Fruit fly (Drosophila melanogaster) whole organism, wandering third instar larva: ENCODE data around the gene CG11381.
A peak's percentile ranks its signal among the peaks of the same experiment; 100 is the strongest.

Experiments used
- Abd-B ChIP-seq: fragments of >200 bp; optimal IDR thresholded peaks from 2 replicates; lab custom pipeline; 2017; ENCODE audit warnings: missing biosample characterization, missing genetic modification characterization
- CG32264 ChIP-seq: fragments of 200-800 bp; sonication (Bioruptor generic); optimal IDR thresholded peaks from 2 replicates; lab custom pipeline; 2016; ENCODE audit warnings: missing biosample characterization, missing genetic modification characterization
- CG9705 ChIP-seq: fragments of 200-800 bp; sonication (Bioruptor generic); optimal IDR thresholded peaks from 2 replicates; lab custom pipeline; 2018; ENCODE audit warnings: missing biosample characterization, mild to moderate bottlenecking, missing genetic modification characterization
- CrebA ChIP-seq: fragments of 200-800 bp; sonication (Bioruptor generic); optimal IDR thresholded peaks from 2 replicates; lab custom pipeline; 2016; ENCODE audit warnings: missing biosample characterization, mild to moderate bottlenecking, missing genetic modification characterization, borderline replicate concordance
- Dfd ChIP-seq: fragments of >200 bp; optimal IDR thresholded peaks from 2 replicates; lab custom pipeline; 2017; ENCODE audit warnings: missing biosample characterization, missing genetic modification characterization
- Dif ChIP-seq: fragments of 200-275, 200-300 bp; sonication (Bioruptor generic); optimal IDR thresholded peaks from 2 replicates; lab custom pipeline; 2018; ENCODE audit warnings: missing biosample characterization, missing genetic modification characterization; ENCODE audit not compliant: partially characterized antibody
- GATAd ChIP-seq: sonication (Bioruptor generic); optimal IDR thresholded peaks from 2 replicates; lab custom pipeline; 2016; ENCODE audit warnings: missing biosample characterization, missing genetic modification characterization
- HLH106 ChIP-seq: fragments of 200-800 bp; optimal IDR thresholded peaks from 3 replicates; lab custom pipeline; 2019; ENCODE audit warnings: missing biosample characterization, mild to moderate bottlenecking, missing genetic modification characterization, moderate library complexity
- Hnf4 ChIP-seq: fragments of 200-800 bp; sonication (Bioruptor generic); optimal IDR thresholded peaks from 2 replicates; lab custom pipeline; 2016; ENCODE audit warnings: missing biosample characterization, mild to moderate bottlenecking, missing genetic modification characterization
- Hr78 ChIP-seq: fragments of >200 bp; optimal IDR thresholded peaks from 2 replicates; lab custom pipeline; 2017; ENCODE audit warnings: missing biosample characterization, missing genetic modification characterization
- Hr83 ChIP-seq: fragments of 200-300 bp; sonication (Bioruptor generic); optimal IDR thresholded peaks from 2 replicates; lab custom pipeline; 2016; ENCODE audit warnings: missing biosample characterization, mild to moderate bottlenecking, missing genetic modification characterization, moderate library complexity; ENCODE audit not compliant: poor library complexity, severe bottlenecking
- Jra ChIP-seq: sonication (Bioruptor generic); optimal IDR thresholded peaks from 2 replicates; lab custom pipeline; 2016; ENCODE audit warnings: missing biosample characterization, missing genetic modification characterization
- Mio ChIP-seq: sonication (Bioruptor generic); optimal IDR thresholded peaks from 2 replicates; lab custom pipeline; 2016; ENCODE audit warnings: missing biosample characterization, missing genetic modification characterization
- Myc ChIP-seq: fragments of >200 bp; optimal IDR thresholded peaks from 2 replicates; lab custom pipeline; 2017
- N ChIP-seq: fragments of >200 bp; optimal IDR thresholded peaks from 2 replicates; lab custom pipeline; 2018; ENCODE audit warnings: missing biosample characterization, missing external identifiers, missing genetic modification characterization
- OdsH ChIP-seq: fragments of 200-800 bp; sonication (Bioruptor generic); optimal IDR thresholded peaks from 2 replicates; lab custom pipeline; 2016; ENCODE audit warnings: missing biosample characterization, mild to moderate bottlenecking, missing genetic modification characterization
- Rel ChIP-seq, 2 experiments: fragments of 200-800 bp; sonication (Bioruptor generic) in 1 of 2; optimal IDR thresholded peaks; 2 replicates in 1 of 2; 3 replicates in 1 of 2; lab custom pipeline; 2016 to 2019; ENCODE audit warnings: mild to moderate bottlenecking in 2 of 2, missing biosample characterization in 2 of 2, missing genetic modification characterization in 2 of 2, moderate library complexity in 1 of 2
- Sp1 ChIP-seq: fragments of 200-800 bp; sonication (Bioruptor generic); optimal IDR thresholded peaks from 3 replicates; lab custom pipeline; 2019; ENCODE audit warnings: missing biosample characterization, mild to moderate bottlenecking, missing genetic modification characterization, moderate library complexity
- br ChIP-seq: fragments of 200-800 bp; sonication (Bioruptor generic); optimal IDR thresholded peaks from 2 replicates; lab custom pipeline; 2016; ENCODE audit warnings: missing biosample characterization, missing genetic modification characterization
- brk ChIP-seq: fragments of 200-800 bp; sonication (Bioruptor generic); optimal IDR thresholded peaks from 2 replicates; lab custom pipeline; 2016; ENCODE audit warnings: missing biosample characterization, mild to moderate bottlenecking, missing genetic modification characterization
- dl ChIP-seq, 2 experiments: fragments of 175-275, 200-275 bp in 1 of 2; fragments of 200-275 bp in 1 of 2; sonication (Bioruptor generic); optimal IDR thresholded peaks; lab custom pipeline; 2018; ENCODE audit warnings: mild to moderate bottlenecking in 2 of 2, missing biosample characterization in 2 of 2, missing genetic modification characterization in 2 of 2, moderate library complexity in 2 of 2; ENCODE audit not compliant: partially characterized antibody in 2 of 2, insufficient read depth in 1 of 2
- dmrt93B ChIP-seq: fragments of 200-800 bp; sonication (Bioruptor generic); optimal IDR thresholded peaks from 2 replicates; lab custom pipeline; 2018; ENCODE audit warnings: missing biosample characterization, mild to moderate bottlenecking, missing genetic modification characterization
- dsf ChIP-seq: sonication (Bioruptor generic); optimal IDR thresholded peaks from 2 replicates; lab custom pipeline; 2016; ENCODE audit warnings: missing biosample characterization, missing genetic modification characterization, borderline replicate concordance
- ey ChIP-seq: fragments of 200-800 bp; sonication (Bioruptor generic); optimal IDR thresholded peaks from 2 replicates; lab custom pipeline; 2016; ENCODE audit warnings: missing biosample characterization, missing genetic modification characterization
- foxo ChIP-seq, 2 experiments: fragments of 200-800 bp; sonication (Bioruptor generic); optimal IDR thresholded peaks; 2 replicates in 1 of 2; 3 replicates in 1 of 2; lab custom pipeline; 2016 to 2017; ENCODE audit warnings: missing biosample characterization in 2 of 2, missing genetic modification characterization in 2 of 2
- fru ChIP-seq: fragments of 200-800 bp; sonication (Bioruptor generic); optimal IDR thresholded peaks from 3 replicates; lab custom pipeline; 2016; ENCODE audit warnings: missing biosample characterization, mild to moderate bottlenecking, missing genetic modification characterization
- h ChIP-seq: fragments of 200-800 bp; sonication (Bioruptor generic); optimal IDR thresholded peaks from 3 replicates; lab custom pipeline; 2016; ENCODE audit warnings: missing biosample characterization, mild to moderate bottlenecking, missing genetic modification characterization
- lola ChIP-seq: fragments of >200 bp; optimal IDR thresholded peaks from 2 replicates; lab custom pipeline; 2017; ENCODE audit warnings: missing biosample characterization, missing genetic modification characterization
- pan ChIP-seq: fragments of >200 bp; optimal IDR thresholded peaks from 2 replicates; lab custom pipeline; 2017
- psq ChIP-seq: fragments of 200-800 bp; sonication (Bioruptor generic); optimal IDR thresholded peaks from 3 replicates; lab custom pipeline; 2017; ENCODE audit warnings: missing biosample characterization, mild to moderate bottlenecking, missing genetic modification characterization, moderate library complexity
- rgr ChIP-seq: fragments of 200-800 bp; sonication (Bioruptor generic); optimal IDR thresholded peaks from 3 replicates; lab custom pipeline; 2016; ENCODE audit warnings: missing biosample characterization, mild to moderate bottlenecking, missing genetic modification characterization
- sage ChIP-seq: fragments of 200-800 bp; sonication (Bioruptor generic); optimal IDR thresholded peaks from 2 replicates; lab custom pipeline; 2016; ENCODE audit warnings: missing biosample characterization, mild to moderate bottlenecking, missing genetic modification characterization
- sv ChIP-seq: fragments of 200-800 bp; sonication (Bioruptor generic); optimal IDR thresholded peaks from 3 replicates; lab custom pipeline; 2016; ENCODE audit warnings: missing biosample characterization, missing genetic modification characterization
- tai ChIP-seq: sonication (Bioruptor generic); optimal IDR thresholded peaks from 2 replicates; lab custom pipeline; 2016; ENCODE audit warnings: missing biosample characterization, missing genetic modification characterization
- woc ChIP-seq: sonication (Bioruptor generic); optimal IDR thresholded peaks from 2 replicates; lab custom pipeline; 2016; ENCODE audit warnings: missing biosample characterization, mild to moderate bottlenecking, missing genetic modification characterization

The CG11381 gene

dm6 chrX:1231707-1232106, 28.1 kb downstream of the CG11381 start:
- TF ChIP-seq GATAd (GFP tag; lab: Kevin White, UChicago): no peak
- no peak for TF ChIP-seq HLH106 (tag; lab: Kevin White, UChicago)
- TF ChIP-seq Dfd (GFP tag; lab: Kevin White, UChicago): no peak
- no peak for TF ChIP-seq Mio
- no peak for TF ChIP-seq brk (GFP tag; lab: Kevin White, UChicago)
- TF ChIP-seq foxo (GFP tag; optimal IDR thresholded peaks at IDR 0.05; lab: Kevin White, UChicago): no peak
- no peak for TF ChIP-seq Hr83 (GFP tag; lab: Kevin White, UChicago)
- no peak for TF ChIP-seq br (GFP tag; lab: Kevin White, UChicago)
- TF ChIP-seq, all 38 proteins: peak for 0

- no peak for TF ChIP-seq N (GFP tag; lab: Kevin White, UChicago)
- peak; percentile 21 for TF ChIP-seq psq (GFP tag; lab: Kevin White, UChicago)
- TF ChIP-seq, all 38 proteins: peak for 1
Observed at dm6 chrX:1232533-1233212, 29.1 kb downstream of the CG11381 start.

- peak; percentile 25 for TF ChIP-seq Dif
- TF ChIP-seq GATAd (GFP tag; lab: Kevin White, UChicago): no peak
Observed at dm6 chrX:1233989-1234388, 30.4 kb downstream of the CG11381 start.

- TF ChIP-seq pan (lab: Kevin White, UChicago) (no peak), dsf (GFP tag; lab: Kevin White, UChicago) (peak; percentile 61), CG9705 (GFP tag; lab: Kevin White, UChicago) (peak; percentile 40), Myc (lab: Kevin White, UChicago) (no peak), tai (GFP tag; lab: Kevin White, UChicago) (no peak), woc (peak; percentile 92), CrebA (GFP tag; lab: Kevin White, UChicago) (no peak), ey (GFP tag; lab: Kevin White, UChicago) (peak; percentile 77), sage (GFP tag; lab: Kevin White, UChicago) (peak; percentile 63), Abd-B (GFP tag; lab: Kevin White, UChicago) (no peak), N (GFP tag; lab: Kevin White, UChicago) (no peak), rgr (peak; percentile 74), Hr83 (GFP tag; lab: Kevin White, UChicago) (no peak), lola (GFP tag; lab: Kevin White, UChicago) (no peak), psq (GFP tag; lab: Kevin White, UChicago) (peak; percentile 86), fru (GFP tag; lab: Kevin White, UChicago) (peak; percentile 89), HLH106 (tag; lab: Kevin White, UChicago) (peak; percentile 82), h (GFP tag; lab: Kevin White, UChicago) (peak; percentile 83), Jra (GFP tag; lab: Kevin White, UChicago) (peak; percentile 33), br (GFP tag; lab: Kevin White, UChicago) (peak; percentile 86), Rel (GFP tag; optimal IDR thresholded peaks at IDR 0.05; lab: Kevin White, UChicago) (peak; percentile 53), Rel (tag; optimal IDR thresholded peaks at IDR 0.05; lab: Kevin White, UChicago) (peak; percentile 76), Mio (no peak), CG32264 (peak; percentile 66), foxo (GFP tag; optimal IDR thresholded peaks at IDR 0.05; lab: Kevin White, UChicago) (peak; percentile 13 to 75), Dfd (GFP tag; lab: Kevin White, UChicago) (no peak), sv (peak; percentile 32), Hnf4 (GFP tag; lab: Kevin White, UChicago) (peak; percentile 69), Dif (peak; percentile 67), OdsH (GFP tag; lab: Kevin White, UChicago) (peak; percentile 60), dl (GFP tag; optimal IDR thresholded peaks at IDR 0.05; lab: Kevin White, UChicago; ENCODE audit: insufficient read depth in 1 of 2, partially characterized antibody in 2 of 2) (peak; percentile 23 to 65), Hr78 (GFP tag; lab: Kevin White, UChicago) (no peak), dmrt93B (peak; percentile 74), GATAd (GFP tag; lab: Kevin White, UChicago) (no peak), Sp1 (peak; percentile 76)
Observed at dm6 chrX:1234817-1235617, 31.4 kb downstream of the CG11381 start.
